Worm (Caenorhabditis elegans) whole organism, L1 larva: ENCODE data around the gene T25B9.11.

ENCODE experiments used
- C16A3.4 ChIP-seq: fragments of 150-350 bp; optimal IDR thresholded peaks from 2 replicates; lab custom pipeline; 2014; ENCODE audit warnings: missing biosample characterization, missing genetic modification characterization
- F16B12.6 ChIP-seq: fragments of 150-350 bp; optimal IDR thresholded peaks from 2 replicates; lab custom pipeline; 2014; ENCODE audit warnings: missing biosample characterization, missing genetic modification characterization
- Y116A8C.19 ChIP-seq: sonication (generic microtip); optimal IDR thresholded peaks from 2 replicates; lab custom pipeline; 2016; ENCODE audit warnings: missing compliant biosample characterization, missing genetic modification characterization, borderline replicate concordance
- alr-1 ChIP-seq: fragments of 200-800 bp; sonication (Bioruptor generic); optimal IDR thresholded peaks from 2 replicates; lab custom pipeline; 2018; ENCODE audit warnings: borderline replicate concordance, mild to moderate bottlenecking, missing genetic modification characterization, missing compliant biosample characterization
- ama-1 ChIP-seq: fragments of 150-350 bp; optimal IDR thresholded peaks from 2 replicates; lab custom pipeline; 2014
- blmp-1 ChIP-seq: fragments of 150-350 bp; optimal IDR thresholded peaks from 2 replicates; lab custom pipeline; 2014; ENCODE audit warnings: missing biosample characterization, missing genetic modification characterization
- ceh-63 ChIP-seq: fragments of 200-800 bp; sonication (Bioruptor generic); optimal IDR thresholded peaks from 2 replicates; lab custom pipeline; 2018; ENCODE audit warnings: mild to moderate bottlenecking, missing genetic modification characterization, missing compliant biosample characterization
- ceh-8 ChIP-seq: fragments of 200-800 bp; sonication (Bioruptor generic); optimal IDR thresholded peaks from 2 replicates; lab custom pipeline; 2018; ENCODE audit warnings: mild to moderate bottlenecking, missing genetic modification characterization, moderate library complexity, missing compliant biosample characterization
- ceh-82 ChIP-seq, 3 experiments: fragments of 150-350 bp in 1 of 3; sonication (generic microtip) in 2 of 3; optimal IDR thresholded peaks; 2 replicates each; lab custom pipeline; 2014 to 2017; ENCODE audit warnings: missing biosample characterization in 3 of 3, missing genetic modification characterization in 3 of 3
- ceh-88 ChIP-seq: fragments of 200-800 bp; sonication (Bioruptor generic); IDR thresholded peaks from 2 replicates; pipeline ENCODE4 v1.3.6; 2022; ENCODE audit warnings: missing genetic modification characterization, missing compliant biosample characterization
- ceh-90 ChIP-seq: sonication (generic microtip); optimal IDR thresholded peaks from 2 replicates; lab custom pipeline; 2016; ENCODE audit warnings: missing genetic modification characterization, missing compliant biosample characterization
- ces-1 ChIP-seq: fragments of 150-350 bp; optimal IDR thresholded peaks from 2 replicates; lab custom pipeline; 2014; ENCODE audit warnings: missing biosample characterization, missing genetic modification reagents, missing genetic modification characterization
- efl-1 ChIP-seq, 4 experiments: fragments of 150-350 bp; optimal IDR thresholded peaks in 3 of 4; peaks in 1 of 4; 1 replicate in 1 of 4; 2 replicates in 3 of 4; lab custom pipeline; 2014; ENCODE audit warnings: missing biosample characterization in 2 of 4, missing genetic modification characterization in 2 of 4, missing genetic modification reagents in 2 of 4
- efl-3 ChIP-seq: fragments of 200-800 bp; sonication (Bioruptor generic); optimal IDR thresholded peaks from 2 replicates; lab custom pipeline; 2018; ENCODE audit warnings: mild to moderate bottlenecking, missing genetic modification characterization, missing compliant biosample characterization
- elt-2 ChIP-seq: sonication (generic microtip); optimal IDR thresholded peaks from 2 replicates; lab custom pipeline; 2016; ENCODE audit warnings: missing genetic modification characterization, mild to moderate bottlenecking, inconsistent platforms, missing compliant biosample characterization, missing genetic modification reagents
- elt-3 ChIP-seq, 6 experiments: fragments of 150-350 bp in 1 of 6; sonication (generic microtip); optimal IDR thresholded peaks; 2 replicates each; lab custom pipeline; 2017 to 2018; ENCODE audit warnings: missing biosample characterization in 6 of 6, missing genetic modification characterization in 6 of 6, inconsistent platforms in 1 of 6
- ets-5 ChIP-seq: fragments of 200-800 bp; sonication (Bioruptor generic); IDR thresholded peaks from 2 replicates; pipeline ENCODE4 v1.3.6; 2022; ENCODE audit warnings: missing genetic modification characterization, missing compliant biosample characterization
- fkh-10 ChIP-seq: sonication (generic microtip); optimal IDR thresholded peaks from 2 replicates; lab custom pipeline; 2017; ENCODE audit warnings: missing biosample characterization, missing genetic modification reagents, missing genetic modification characterization
- fkh-4 ChIP-seq: sonication (generic microtip); optimal IDR thresholded peaks from 2 replicates; lab custom pipeline; 2016; ENCODE audit warnings: missing compliant biosample characterization, missing genetic modification characterization, borderline replicate concordance
- fkh-8 ChIP-seq: sonication (generic microtip); optimal IDR thresholded peaks from 2 replicates; lab custom pipeline; 2016; ENCODE audit warnings: mild to moderate bottlenecking, missing genetic modification characterization, missing compliant biosample characterization
- fos-1 ChIP-seq: fragments of 150-350 bp; optimal IDR thresholded peaks from 2 replicates; lab custom pipeline; 2014; ENCODE audit warnings: missing biosample characterization, missing genetic modification characterization
- grh-1 ChIP-seq: fragments of 200-800 bp; sonication (Bioruptor generic); IDR thresholded peaks from 2 replicates; pipeline ENCODE4 v1.3.6; 2022; ENCODE audit warnings: missing genetic modification reagents, missing genetic modification characterization, missing compliant biosample characterization
- hlh-17 ChIP-seq: fragments of 200-800 bp; sonication (Bioruptor generic); optimal IDR thresholded peaks from 2 replicates; lab custom pipeline; 2018; ENCODE audit warnings: missing genetic modification characterization, mild to moderate bottlenecking, missing compliant biosample characterization, moderate library complexity, borderline replicate concordance
- hlh-4 ChIP-seq: sonication (generic microtip); optimal IDR thresholded peaks from 2 replicates; lab custom pipeline; 2016; ENCODE audit warnings: mild to moderate bottlenecking, missing genetic modification characterization, missing compliant biosample characterization
- isw-1 ChIP-seq: fragments of 200-800 bp; sonication (Bioruptor generic); IDR thresholded peaks from 2 replicates; pipeline ENCODE4 v1.3.6; 2022; ENCODE audit warnings: missing genetic modification characterization, missing compliant biosample characterization
- lin-14 ChIP-seq: fragments of 200-800 bp; sonication (Bioruptor generic); optimal IDR thresholded peaks from 2 replicates; lab custom pipeline; 2018; ENCODE audit warnings: mild to moderate bottlenecking, missing genetic modification characterization, moderate library complexity, missing compliant biosample characterization
- lin-15B ChIP-seq: fragments of 150-350 bp; sonication (generic microtip); optimal IDR thresholded peaks from 3 replicates; lab custom pipeline; 2014; ENCODE audit warnings: missing biosample characterization, missing genetic modification characterization
- lin-35 ChIP-seq, 2 experiments: fragments of 150-350 bp; optimal IDR thresholded peaks; 2 replicates each; lab custom pipeline; 2014; ENCODE audit warnings: missing biosample characterization in 2 of 2, missing genetic modification characterization in 2 of 2, missing genetic modification reagents in 2 of 2
- lin-39 ChIP-seq: fragments of 150-350 bp; optimal IDR thresholded peaks from 2 replicates; lab custom pipeline; 2014; ENCODE audit warnings: missing biosample characterization, missing genetic modification reagents, missing genetic modification characterization
- lsy-2 ChIP-seq, 2 experiments: fragments of 150-350 bp; optimal IDR thresholded peaks; 2 replicates each; lab custom pipeline; 2014; ENCODE audit warnings: missing biosample characterization in 2 of 2, missing genetic modification characterization in 2 of 2
- mab-9 ChIP-seq: fragments of 200-800 bp; sonication (Bioruptor generic); IDR thresholded peaks from 2 replicates; pipeline ENCODE4 v1.3.6; 2022; ENCODE audit warnings: missing genetic modification reagents, missing genetic modification characterization, missing compliant biosample characterization
- mdl-1 ChIP-seq, 2 experiments: fragments of 150-350 bp; optimal IDR thresholded peaks; 2 replicates each; lab custom pipeline; 2014 to 2017; ENCODE audit warnings: missing biosample characterization in 2 of 2, missing genetic modification characterization in 2 of 2, inconsistent platforms in 1 of 2
- mef-2 ChIP-seq: fragments of 150-350 bp; optimal IDR thresholded peaks from 2 replicates; lab custom pipeline; 2014; ENCODE audit warnings: missing biosample characterization, missing genetic modification characterization
- nhr-19 ChIP-seq: fragments of 200-800 bp; sonication (Bioruptor generic); conservative IDR thresholded peaks from 2 replicates; pipeline ENCODE4 v1.3.6; 2022; ENCODE audit warnings: missing genetic modification characterization, missing compliant biosample characterization
- nhr-20 ChIP-seq: sonication (generic microtip); optimal IDR thresholded peaks from 2 replicates; lab custom pipeline; 2016; ENCODE audit warnings: mild to moderate bottlenecking, missing genetic modification characterization, missing compliant biosample characterization
- nhr-237 ChIP-seq: fragments of 150-350 bp; optimal IDR thresholded peaks from 2 replicates; lab custom pipeline; 2014; ENCODE audit warnings: missing biosample characterization, missing genetic modification characterization
- nhr-47 ChIP-seq: sonication (generic microtip); optimal IDR thresholded peaks from 2 replicates; lab custom pipeline; 2016; ENCODE audit warnings: mild to moderate bottlenecking, missing genetic modification characterization, moderate library complexity, missing compliant biosample characterization
- nhr-71 ChIP-seq: sonication (generic microtip); optimal IDR thresholded peaks from 2 replicates; lab custom pipeline; 2016; ENCODE audit warnings: mild to moderate bottlenecking, missing genetic modification characterization, moderate library complexity, missing compliant biosample characterization
- nhr-84 ChIP-seq: sonication (generic microtip); optimal IDR thresholded peaks from 2 replicates; lab custom pipeline; 2017; ENCODE audit warnings: missing biosample characterization, missing genetic modification characterization
- nhr-85 ChIP-seq: sonication (generic microtip); peaks from one replicate; lab custom pipeline; 2016; ENCODE audit warnings: missing genetic modification characterization, inconsistent platforms, missing compliant biosample characterization
- nhr-90 ChIP-seq: sonication (generic microtip); optimal IDR thresholded peaks from 2 replicates; lab custom pipeline; 2016; ENCODE audit warnings: mild to moderate bottlenecking, missing genetic modification characterization, missing compliant biosample characterization; ENCODE audit not compliant: poor library complexity
- pax-3 ChIP-seq: fragments of 200-800 bp; sonication (Bioruptor generic); optimal IDR thresholded peaks from 2 replicates; lab custom pipeline; 2018; ENCODE audit warnings: mild to moderate bottlenecking, missing genetic modification characterization, moderate library complexity, missing compliant biosample characterization
- rnt-1 ChIP-seq: sonication (generic microtip); optimal IDR thresholded peaks from 2 replicates; lab custom pipeline; 2016; ENCODE audit warnings: mild to moderate bottlenecking, missing genetic modification characterization, moderate library complexity, missing compliant biosample characterization
- snu-23 ChIP-seq: sonication (generic microtip); optimal IDR thresholded peaks from 2 replicates; lab custom pipeline; 2016; ENCODE audit warnings: missing genetic modification characterization, missing compliant biosample characterization
- sup-37 ChIP-seq: fragments of 200-800 bp; sonication (Bioruptor generic); optimal IDR thresholded peaks from 2 replicates; lab custom pipeline; 2018; ENCODE audit warnings: mild to moderate bottlenecking, missing genetic modification characterization, missing compliant biosample characterization
- tlp-1 ChIP-seq: fragments of 150-350 bp; optimal IDR thresholded peaks from 2 replicates; lab custom pipeline; 2014; ENCODE audit warnings: missing biosample characterization, missing genetic modification characterization
- unc-130 ChIP-seq: fragments of 150-350 bp; optimal IDR thresholded peaks from 2 replicates; lab custom pipeline; 2017; ENCODE audit warnings: missing biosample characterization, missing genetic modification characterization, inconsistent platforms
- unc-86 ChIP-seq: sonication (generic microtip); optimal IDR thresholded peaks from 2 replicates; lab custom pipeline; 2016; ENCODE audit warnings: missing genetic modification characterization, missing compliant biosample characterization
- zag-1 ChIP-seq: fragments of 150-350 bp; optimal IDR thresholded peaks from 2 replicates; lab custom pipeline; 2014; ENCODE audit warnings: missing biosample characterization, missing genetic modification characterization
- zip-4 ChIP-seq: fragments of 200-800 bp; sonication (Bioruptor generic); optimal IDR thresholded peaks from 2 replicates; lab custom pipeline; 2018; ENCODE audit warnings: mild to moderate bottlenecking, missing genetic modification characterization, moderate library complexity, missing compliant biosample characterization
- ztf-11 ChIP-seq, 2 experiments: sonication (generic microtip); optimal IDR thresholded peaks; 2 replicates each; lab custom pipeline; 2016 to 2017; ENCODE audit warnings: missing genetic modification characterization in 2 of 2, missing biosample characterization in 1 of 2, missing compliant biosample characterization in 1 of 2
- ztf-4 ChIP-seq: fragments of 150-350 bp; optimal IDR thresholded peaks from 2 replicates; lab custom pipeline; 2014; ENCODE audit warnings: missing biosample characterization, missing genetic modification characterization

The T25B9.11 gene

DNA sequence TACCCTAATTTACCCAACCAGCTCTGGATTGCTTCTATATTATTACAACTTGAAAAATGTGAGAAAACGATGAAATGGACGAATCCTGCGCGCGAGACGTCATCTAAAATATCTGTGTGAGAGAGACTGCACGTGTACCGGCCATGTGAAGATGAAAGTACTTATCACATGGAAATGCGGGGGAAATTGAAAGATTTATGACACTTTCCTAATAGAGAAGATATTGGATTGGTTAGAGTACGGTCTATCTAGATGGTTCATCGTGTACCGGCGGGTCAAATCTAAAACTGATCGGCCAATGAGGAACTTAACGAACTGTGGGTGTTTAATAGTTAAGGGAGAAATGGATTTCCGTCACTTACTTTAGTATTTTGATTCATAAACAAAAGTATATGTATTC is 17.7 kb downstream of the T25B9.11 start:
- TF ChIP-seq sup-37 (GFP tag; lab: Kevin White, UChicago): no peak
- TF ChIP-seq mab-9 (GFP tag; lab: Robert Waterston, UW): no peak
- no peak for TF ChIP-seq nhr-84 (tag; lab: Kevin White, UChicago)
- TF ChIP-seq lsy-2 (tag; optimal IDR thresholded peaks at IDR 0.05; lab: Kevin White, UChicago): peak in 1 of 2 experiments; percentile 61
- no peak for TF ChIP-seq tlp-1 (tag; lab: Kevin White, UChicago)
- no peak for TF ChIP-seq ceh-8
- peak; percentile 38; the same call in 1 of the 2 replicates for TF ChIP-seq grh-1 (GFP tag; lab: Robert Waterston, UW)
- TF ChIP-seq alr-1 (tag; lab: Kevin White, UChicago): no peak
- no peak for TF ChIP-seq ceh-88 (GFP tag; lab: Robert Waterston, UW)
- TF ChIP-seq efl-1 (optimal IDR thresholded peaks at IDR 0.05; lab: Kevin White, UChicago): no peak
- peak in 1 of 2 experiments; percentile 89 for TF ChIP-seq efl-1 (GFP tag; optimal IDR thresholded peaks at IDR 0.05 in 1 of 2; lab: Kevin White, UChicago)
- TF ChIP-seq isw-1 (GFP tag; lab: Robert Waterston, UW): no peak
- TF ChIP-seq elt-3 (tag; optimal IDR thresholded peaks at IDR 0.05; lab: Kevin White, UChicago): peak in 3 of 6 experiments; percentile 69 to 95 (median 93)
- TF ChIP-seq snu-23: peak; percentile 62
- peak; percentile 97 for TF ChIP-seq blmp-1
- TF ChIP-seq nhr-19 (GFP tag; lab: Robert Waterston, UW): peak; percentile 65
- TF ChIP-seq efl-3 (GFP tag; lab: Kevin White, UChicago): no peak
- no peak for TF ChIP-seq ama-1 (lab: Kevin White, UChicago)
- no peak for TF ChIP-seq hlh-17 (GFP tag; lab: Kevin White, UChicago)
- TF ChIP-seq fkh-4: no peak
- no peak for TF ChIP-seq lin-15B (tag; lab: Kevin White, UChicago)
- TF ChIP-seq zip-4 (GFP tag; lab: Kevin White, UChicago): no peak
- TF ChIP-seq nhr-90 (tag; lab: Kevin White, UChicago): peak; percentile 75
- TF ChIP-seq nhr-20: peak; percentile 88
- TF ChIP-seq fos-1: no peak
- TF ChIP-seq zag-1 (tag; lab: Kevin White, UChicago): no peak
- peak in 1 of 2 experiments; percentile 62 for TF ChIP-seq lin-35 (GFP tag; optimal IDR thresholded peaks at IDR 0.05; lab: Kevin White, UChicago)
- TF ChIP-seq fkh-8 (tag; lab: Kevin White, UChicago): no peak
- no peak for TF ChIP-seq rnt-1 (tag; lab: Kevin White, UChicago)
- TF ChIP-seq lin-39: no peak
- TF ChIP-seq nhr-85 (tag; lab: Kevin White, UChicago): peak; percentile 95
- TF ChIP-seq ztf-4 (tag; lab: Kevin White, UChicago): no peak
- TF ChIP-seq hlh-4 (tag; lab: Kevin White, UChicago): no peak
- TF ChIP-seq unc-86 (tag; lab: Kevin White, UChicago): no peak
- TF ChIP-seq ztf-11 (tag; optimal IDR thresholded peaks at IDR 0.05; lab: Kevin White, UChicago): no peak
- peak; percentile 66 for TF ChIP-seq lin-14 (GFP tag; lab: Kevin White, UChicago)
- peak; percentile 78 for TF ChIP-seq nhr-71 (tag; lab: Kevin White, UChicago)
- no peak for TF ChIP-seq pax-3 (tag; lab: Kevin White, UChicago)
- no peak for TF ChIP-seq ets-5 (GFP tag; lab: Robert Waterston, UW)
- no peak for TF ChIP-seq mef-2 (tag; lab: Kevin White, UChicago)
- TF ChIP-seq elt-2 (tag; lab: Kevin White, UChicago): no peak
- TF ChIP-seq ceh-90 (tag; lab: Kevin White, UChicago): no peak
- no peak for TF ChIP-seq F16B12.6 (tag; lab: Kevin White, UChicago)
- TF ChIP-seq C16A3.4 (tag; lab: Kevin White, UChicago): peak; percentile 20
- TF ChIP-seq mdl-1 (tag; optimal IDR thresholded peaks at IDR 0.05; lab: Kevin White, UChicago): peak in 1 of 2 experiments; percentile 93
- TF ChIP-seq nhr-237 (tag; lab: Kevin White, UChicago): no peak
- TF ChIP-seq ceh-82 (tag; optimal IDR thresholded peaks at IDR 0.05; lab: Kevin White, UChicago): no peak
- TF ChIP-seq ceh-63 (GFP tag; lab: Kevin White, UChicago): no peak
- no peak for TF ChIP-seq Y116A8C.19
- TF ChIP-seq ces-1 (GFP tag; lab: Kevin White, UChicago): no peak
- peak; percentile 29 for TF ChIP-seq unc-130 (tag; lab: Kevin White, UChicago)
- no peak for TF ChIP-seq fkh-10
- peak; percentile 22 for TF ChIP-seq nhr-47 (tag; lab: Kevin White, UChicago)
